Worm (Caenorhabditis elegans) whole organism, L2 larva: ENCODE data around the gene T22E5.6.

Experiments used
- nhr-12 ChIP-seq: fragments of 150-350 bp; optimal IDR thresholded peaks from 2 replicates; lab custom pipeline; 2014; ENCODE audit warnings: missing biosample characterization, missing genetic modification characterization
- nhr-237 ChIP-seq: fragments of 150-350 bp; optimal IDR thresholded peaks from 2 replicates; lab custom pipeline; 2014; ENCODE audit warnings: missing biosample characterization, missing genetic modification characterization
- nhr-25 ChIP-seq: fragments of 150-350 bp; sonication (generic microtip); optimal IDR thresholded peaks from 3 replicates; lab custom pipeline; 2014; ENCODE audit warnings: missing biosample characterization, missing genetic modification characterization
- unc-39 ChIP-seq: fragments of 150-350 bp; optimal IDR thresholded peaks from 2 replicates; lab custom pipeline; 2014; ENCODE audit warnings: missing biosample characterization, missing genetic modification characterization
- unc-55 ChIP-seq: fragments of 150-350 bp; sonication (generic microtip); optimal IDR thresholded peaks from 3 replicates; lab custom pipeline; 2014; ENCODE audit warnings: missing biosample characterization, missing genetic modification reagents, missing genetic modification characterization
- ztf-4 ChIP-seq: fragments of 150-350 bp; optimal IDR thresholded peaks from 2 replicates; lab custom pipeline; 2014; ENCODE audit warnings: missing biosample characterization, missing genetic modification characterization

DNA sequence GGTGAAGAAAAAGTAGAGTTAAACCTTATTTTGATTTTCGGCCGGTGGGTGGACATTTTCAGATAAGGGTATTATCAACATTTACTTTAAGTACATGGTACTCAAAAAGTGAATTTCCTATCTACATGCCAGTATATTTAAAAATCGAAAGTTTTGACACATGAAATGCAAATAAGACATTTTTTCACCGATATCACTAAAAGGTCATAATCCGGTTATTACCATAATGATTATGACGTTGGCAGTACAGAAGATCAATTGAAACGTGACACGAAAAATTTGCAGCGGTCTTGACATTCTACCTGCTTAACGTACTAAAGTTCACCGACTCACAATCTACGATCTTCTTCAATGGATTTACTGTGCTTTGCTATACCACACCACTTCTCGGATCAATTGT lies 41.8 kb upstream of the T22E5.6 start:
- TF ChIP-seq nhr-237 (tag; lab: Kevin White, UChicago) (no peak), unc-39 (tag; lab: Kevin White, UChicago) (no peak), ztf-4 (no peak), nhr-25 (tag; lab: Kevin White, UChicago) (no peak), nhr-12 (tag; lab: Kevin White, UChicago) (no peak), unc-55 (no peak)
